Worm (Caenorhabditis elegans) whole organism, young adult: Measurements from ENCODE around the gene msrp-6.
"Not testable (repeated sequence)": the region's sequence is repeated elsewhere in the genome, so short reads cannot be mapped to it uniquely, and the experiment has no call there.

ENCODE experiments used
- B0019.2 ChIP-seq: fragments of 200-800 bp; sonication (Bioruptor generic); conservative IDR thresholded peaks from 2 replicates; pipeline ENCODE4 v1.3.6; 2022; ENCODE audit warnings: missing genetic modification reagents, missing genetic modification characterization, missing compliant biosample characterization
- D2030.7 ChIP-seq: fragments of 200-800 bp; sonication (Bioruptor generic); IDR thresholded peaks from 2 replicates; pipeline ENCODE4 v1.3.6; 2022; ENCODE audit warnings: missing genetic modification reagents, missing genetic modification characterization, missing compliant biosample characterization
- F10E7.11 ChIP-seq: sonication (generic microtip); optimal IDR thresholded peaks from 2 replicates; lab custom pipeline; 2017; ENCODE audit warnings: mild to moderate bottlenecking, missing genetic modification characterization, moderate library complexity, missing compliant biosample characterization
- F23B12.7 ChIP-seq: sonication (generic microtip); optimal IDR thresholded peaks from 2 replicates; lab custom pipeline; 2017; ENCODE audit warnings: missing genetic modification characterization, mild to moderate bottlenecking, missing compliant biosample characterization, antibody characterized with exemption, moderate library complexity; ENCODE audit not compliant: insufficient read depth
- F49E8.2 ChIP-seq: sonication (generic microtip); optimal IDR thresholded peaks from 3 replicates; lab custom pipeline; 2017; ENCODE audit warnings: missing genetic modification characterization, mild to moderate bottlenecking, missing compliant biosample characterization, antibody characterized with exemption, moderate library complexity; ENCODE audit not compliant: insufficient read depth
- F57A8.1 ChIP-seq: fragments of 200-800 bp; sonication (Bioruptor generic); optimal IDR thresholded peaks from 2 replicates; lab custom pipeline; 2018; ENCODE audit warnings: mild to moderate bottlenecking, missing genetic modification characterization, moderate library complexity, missing compliant biosample characterization
- Y53G8AR.9 ChIP-seq: fragments of 200-800 bp; sonication (Bioruptor generic); conservative IDR thresholded peaks from 2 replicates; pipeline ENCODE4 v1.3.6; 2022; ENCODE audit warnings: missing genetic modification reagents, missing genetic modification characterization, missing compliant biosample characterization
- aptf-3 ChIP-seq: fragments of 200-800 bp; sonication (Bioruptor generic); IDR thresholded peaks from 2 replicates; pipeline ENCODE4 v1.3.6; 2022; ENCODE audit warnings: missing genetic modification characterization, missing compliant biosample characterization
- cebp-1 ChIP-seq, 2 experiments: fragments of 200-800 bp in 1 of 2; sonication (Bioruptor generic) in 1 of 2; sonication (generic microtip) in 1 of 2; IDR thresholded peaks in 1 of 2; optimal IDR thresholded peaks in 1 of 2; 2 replicates each; pipeline versions ENCODE4 v1.3.6 to Lab custom; 2017 to 2022; ENCODE audit warnings: missing compliant biosample characterization in 2 of 2, missing genetic modification characterization in 2 of 2, mild to moderate bottlenecking in 1 of 2, missing genetic modification reagents in 1 of 2, moderate library complexity in 1 of 2
- cebp-2 ChIP-seq: fragments of 200-800 bp; sonication (Bioruptor generic); IDR thresholded peaks from 2 replicates; pipeline ENCODE4 v1.3.6; 2022; ENCODE audit warnings: missing genetic modification characterization, missing compliant biosample characterization
- ceh-100 ChIP-seq: fragments of 200-800 bp; sonication (Bioruptor generic); IDR thresholded peaks from 2 replicates; pipeline ENCODE4 v1.3.6; 2022; ENCODE audit warnings: missing genetic modification reagents, missing genetic modification characterization, missing compliant biosample characterization
- chd-7 ChIP-seq: sonication (generic microtip); optimal IDR thresholded peaks from 2 replicates; lab custom pipeline; 2016; ENCODE audit warnings: mild to moderate bottlenecking, missing genetic modification characterization, moderate library complexity, missing compliant biosample characterization
- egl-18 ChIP-seq: fragments of 200-800 bp; sonication (Bioruptor generic); IDR thresholded peaks from 2 replicates; pipeline ENCODE4 v1.3.6; 2022; ENCODE audit warnings: missing genetic modification reagents, missing genetic modification characterization, missing compliant biosample characterization
- ekl-4 ChIP-seq: fragments of 200-800 bp; sonication (Bioruptor generic); IDR thresholded peaks from 2 replicates; pipeline ENCODE4 v1.3.6; 2022; ENCODE audit warnings: missing genetic modification reagents, missing genetic modification characterization, missing compliant biosample characterization
- ets-4 ChIP-seq: fragments of 200-800 bp; sonication (Bioruptor generic); optimal IDR thresholded peaks from 2 replicates; lab custom pipeline; 2018; ENCODE audit warnings: mild to moderate bottlenecking, missing genetic modification characterization, missing compliant biosample characterization
- fkh-3 ChIP-seq: sonication (generic microtip); optimal IDR thresholded peaks from 2 replicates; lab custom pipeline; 2016; ENCODE audit warnings: mild to moderate bottlenecking, missing genetic modification characterization, missing compliant biosample characterization
- gei-17 ChIP-seq: fragments of 200-800 bp; sonication (Bioruptor generic); optimal IDR thresholded peaks from 2 replicates; lab custom pipeline; 2018; ENCODE audit warnings: mild to moderate bottlenecking, missing genetic modification characterization, missing compliant biosample characterization
- hlh-12 ChIP-seq: sonication (generic microtip); optimal IDR thresholded peaks from 2 replicates; lab custom pipeline; 2016; ENCODE audit warnings: missing genetic modification characterization, missing compliant biosample characterization
- let-526 ChIP-seq: fragments of 200-800 bp; sonication (Bioruptor generic); IDR thresholded peaks from 2 replicates; pipeline ENCODE4 v1.3.6; 2022; ENCODE audit warnings: missing genetic modification reagents, missing genetic modification characterization, missing compliant biosample characterization
- lin-54 ChIP-seq: fragments of 200-800 bp; sonication (Bioruptor generic); optimal IDR thresholded peaks from 2 replicates; lab custom pipeline; 2018; ENCODE audit warnings: mild to moderate bottlenecking, missing genetic modification characterization, missing compliant biosample characterization
- lir-1 ChIP-seq: fragments of 200-800 bp; sonication (Bioruptor generic); conservative IDR thresholded peaks from 2 replicates; pipeline ENCODE4 v1.3.6; 2022; ENCODE audit warnings: missing genetic modification reagents, missing genetic modification characterization, missing compliant biosample characterization
- lsl-1 ChIP-seq: fragments of 200-800 bp; sonication (Bioruptor generic); optimal IDR thresholded peaks from 2 replicates; lab custom pipeline; 2018; ENCODE audit warnings: mild to moderate bottlenecking, missing genetic modification characterization, moderate library complexity, missing compliant biosample characterization
- lsy-27 ChIP-seq: sonication (generic microtip); optimal IDR thresholded peaks from 2 replicates; lab custom pipeline; 2017; ENCODE audit warnings: missing genetic modification characterization, mild to moderate bottlenecking, missing compliant biosample characterization, antibody characterized with exemption, missing genotype, borderline replicate concordance; ENCODE audit not compliant: insufficient read depth
- madf-10 ChIP-seq: sonication (generic microtip); optimal IDR thresholded peaks from 2 replicates; lab custom pipeline; 2016; ENCODE audit warnings: mild to moderate bottlenecking, missing genetic modification characterization, missing compliant biosample characterization
- madf-8 ChIP-seq: fragments of 200-800 bp; sonication (Bioruptor generic); conservative IDR thresholded peaks from 2 replicates; pipeline ENCODE4 v1.3.6; 2022; ENCODE audit warnings: missing genetic modification reagents, missing genetic modification characterization, missing compliant biosample characterization
- mel-28 ChIP-seq: sonication (generic microtip); optimal IDR thresholded peaks from 2 replicates; lab custom pipeline; 2016; ENCODE audit warnings: borderline replicate concordance, mild to moderate bottlenecking, missing genetic modification characterization, missing compliant biosample characterization
- mes-4 ChIP-seq: sonication (generic microtip); optimal IDR thresholded peaks from 2 replicates; lab custom pipeline; 2016; ENCODE audit warnings: missing genotype, missing genetic modification characterization, missing compliant biosample characterization
- nfya-2 ChIP-seq: fragments of 200-800 bp; sonication (Bioruptor generic); IDR thresholded peaks from 2 replicates; pipeline ENCODE4 v1.3.6; 2022; ENCODE audit warnings: missing genetic modification reagents, missing genetic modification characterization, missing compliant biosample characterization
- nhr-179 ChIP-seq: sonication (generic microtip); optimal IDR thresholded peaks from 2 replicates; lab custom pipeline; 2016; ENCODE audit warnings: mild to moderate bottlenecking, missing genetic modification characterization, missing compliant biosample characterization
- nhr-27 ChIP-seq: fragments of 200-800 bp; sonication (Bioruptor generic); optimal IDR thresholded peaks from 2 replicates; lab custom pipeline; 2018; ENCODE audit warnings: mild to moderate bottlenecking, missing genetic modification characterization, moderate library complexity, missing compliant biosample characterization
- repo-1 ChIP-seq: sonication (generic microtip); optimal IDR thresholded peaks from 2 replicates; lab custom pipeline; 2017; ENCODE audit warnings: mild to moderate bottlenecking, missing genetic modification characterization, missing compliant biosample characterization
- tbp1 ChIP-seq: fragments of 200-800 bp; sonication (Bioruptor generic); optimal IDR thresholded peaks from 2 replicates; lab custom pipeline; 2018; ENCODE audit warnings: mild to moderate bottlenecking, missing genetic modification characterization, missing compliant biosample characterization
- tbx-9 ChIP-seq: sonication (generic microtip); optimal IDR thresholded peaks from 2 replicates; lab custom pipeline; 2016; ENCODE audit warnings: borderline replicate concordance, missing genetic modification characterization, inconsistent platforms, missing compliant biosample characterization

msrp-6 gene

ce11 chrII:2619148-2619547 is at the start of gene msrp-6:
msrp-6 (plus strand) TSS chrII:2619448.
- not testable (repeated sequence) for TF ChIP-seq cebp-1 (GFP tag; IDR thresholded peaks at IDR 0.05; lab: Robert Waterston, UW); cebp-1 (tag; optimal IDR thresholded peaks at IDR 0.05; lab: Kevin White, UChicago); Y53G8AR.9 (GFP tag; lab: Robert Waterston, UW); mel-28 (tag; lab: Kevin White, UChicago)

ce11 chrII:2570384-2570964 is 48.8 kb upstream of the msrp-6 start:
- TF ChIP-seq hlh-12 (tag; lab: Kevin White, UChicago) (peak; percentile 60), F10E7.11 (tag; lab: Kevin White, UChicago) (peak; percentile 6)

ce11 chrII:2578216-2578615 is 41.0 kb upstream of the msrp-6 start:
- TF ChIP-seq nfya-2 (GFP tag; lab: Robert Waterston, UW) = no peak
- TF ChIP-seq tbp1 (GFP tag; lab: Kevin White, UChicago) = no peak
- TF ChIP-seq hlh-12 (tag; lab: Kevin White, UChicago) = no peak
- TF ChIP-seq nhr-179 (tag; lab: Kevin White, UChicago) = no peak
- no peak for TF ChIP-seq lir-1 (GFP tag; lab: Robert Waterston, UW)
- no peak for TF ChIP-seq F23B12.7 (tag; lab: Kevin White, UChicago)
- TF ChIP-seq madf-10 (tag; lab: Kevin White, UChicago) = no peak
- no peak for TF ChIP-seq F57A8.1
- no peak for TF ChIP-seq cebp-1 (GFP tag; IDR thresholded peaks at IDR 0.05; lab: Robert Waterston, UW)
- TF ChIP-seq cebp-1 (tag; optimal IDR thresholded peaks at IDR 0.05; lab: Kevin White, UChicago) = no peak
- TF ChIP-seq gei-17 (GFP tag; lab: Kevin White, UChicago) = no peak
- TF ChIP-seq F49E8.2 = no peak
- TF ChIP-seq ceh-100 (GFP tag; lab: Robert Waterston, UW) = no peak
- no peak for TF ChIP-seq egl-18 (GFP tag; lab: Robert Waterston, UW)
- no peak for TF ChIP-seq D2030.7
- no peak for TF ChIP-seq ekl-4 (GFP tag; lab: Robert Waterston, UW)

ce11 chrII:2583044-2583443 is 36.2 kb upstream of the msrp-6 start, which contains the start of gene sri-74:
sri-74 (minus strand) TSS chrII:2583144.
- TF ChIP-seq fkh-3 = no peak
- TF ChIP-seq cebp-2 (GFP tag; lab: Robert Waterston, UW) = no peak
- no peak for TF ChIP-seq lsy-27 (tag; lab: Kevin White, UChicago)
- TF ChIP-seq lsl-1 (GFP tag; lab: Kevin White, UChicago) = no peak
- TF ChIP-seq ets-4 = no peak
- no peak for TF ChIP-seq nhr-27
- TF ChIP-seq let-526 (GFP tag; lab: Robert Waterston, UW) = no peak
- TF ChIP-seq mes-4 (tag; lab: Kevin White, UChicago) = no peak
- no peak for TF ChIP-seq Y53G8AR.9 (GFP tag; lab: Robert Waterston, UW)
- no peak for TF ChIP-seq chd-7 (tag; lab: Kevin White, UChicago)

ce11 chrII:2585493-2585892 is 33.8 kb upstream of the msrp-6 start, which contains the start of gene sri-36:
sri-36 (minus strand) TSS chrII:2585593.
- TF ChIP-seq F57A8.1 (no peak), ets-4 (no peak), tbx-9 (tag; lab: Kevin White, UChicago) (no peak), lin-54 (GFP tag; lab: Kevin White, UChicago) (no peak), tbp1 (GFP tag; lab: Kevin White, UChicago) (no peak), aptf-3 (GFP tag; lab: Robert Waterston, UW) (no peak), madf-8 (GFP tag; lab: Robert Waterston, UW) (no peak), hlh-12 (tag; lab: Kevin White, UChicago) (no peak), repo-1 (tag; lab: Kevin White, UChicago) (no peak), B0019.2 (no peak)
